2 worm cellular contexts compared by ENCODE assay signal in the genomic region with DNA sequence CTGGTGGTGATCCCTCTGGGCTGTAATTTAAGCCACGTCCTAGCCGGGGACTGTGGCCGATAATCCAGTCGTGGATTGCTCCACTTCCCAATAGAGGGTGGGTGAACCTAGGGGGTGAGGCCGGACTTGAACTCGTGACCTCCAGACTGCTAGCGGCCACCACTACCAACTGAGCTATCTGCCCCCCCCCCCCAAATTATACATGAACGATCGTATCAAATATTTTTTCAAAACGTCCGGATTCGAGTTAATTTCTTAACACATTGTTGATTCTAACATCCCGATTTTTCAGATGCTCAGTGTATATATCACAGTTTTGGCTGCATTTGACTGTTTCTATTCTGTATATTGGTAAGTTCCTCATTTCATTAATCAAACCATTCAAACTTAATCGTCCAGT.
TF ChIP-seq lines count a peak whose summit lies in the region.

No protein-coding gene starts in this region.

TF ChIP-seq in whole organism, L4 larva, 104 proteins besides CTCF, POLR2A, EP300 and RAD21:
- TF ChIP-seq snpc-1.2 (GFP tag; IDR thresholded peaks at IDR 0.05; lab: Robert Waterston, UW): peak; percentile 69

TF ChIP-seq in whole organism, young adult, 124 proteins besides CTCF, POLR2A, EP300 and RAD21:
- TF ChIP-seq rpc-1 (optimal IDR thresholded peaks at IDR 0.05; lab: Kevin White, UChicago): peak; percentile 3
- peak; percentile 56 for TF ChIP-seq rpc-1 (tag; optimal IDR thresholded peaks at IDR 0.05; lab: Kevin White, UChicago)
